Worm (Caenorhabditis elegans) whole organism, young adult: ENCODE results near the gene ptr-6.

Source experiments
- B0261.1 ChIP-seq: sonication (generic microtip); optimal IDR thresholded peaks from 2 replicates; lab custom pipeline; 2016; ENCODE audit warnings: mild to moderate bottlenecking, missing genetic modification characterization, moderate library complexity, missing compliant biosample characterization
- F10E7.11 ChIP-seq: sonication (generic microtip); optimal IDR thresholded peaks from 2 replicates; lab custom pipeline; 2017; ENCODE audit warnings: mild to moderate bottlenecking, missing genetic modification characterization, moderate library complexity, missing compliant biosample characterization
- F23B12.7 ChIP-seq: sonication (generic microtip); optimal IDR thresholded peaks from 2 replicates; lab custom pipeline; 2017; ENCODE audit warnings: missing genetic modification characterization, mild to moderate bottlenecking, missing compliant biosample characterization, antibody characterized with exemption, moderate library complexity; ENCODE audit not compliant: insufficient read depth
- F57A8.1 ChIP-seq: fragments of 200-800 bp; sonication (Bioruptor generic); optimal IDR thresholded peaks from 2 replicates; lab custom pipeline; 2018; ENCODE audit warnings: mild to moderate bottlenecking, missing genetic modification characterization, moderate library complexity, missing compliant biosample characterization
- F57C9.4 ChIP-seq: sonication (generic microtip); optimal IDR thresholded peaks from 2 replicates; lab custom pipeline; 2017; ENCODE audit warnings: mild to moderate bottlenecking, missing genetic modification characterization, missing compliant biosample characterization
- Y53F4B.3 ChIP-seq: fragments of 200-800 bp; sonication (Bioruptor generic); IDR thresholded peaks from 2 replicates; pipeline ENCODE4 v1.3.6; 2022; ENCODE audit warnings: missing genetic modification reagents, missing genetic modification characterization, missing compliant biosample characterization
- Y53G8AR.9 ChIP-seq: fragments of 200-800 bp; sonication (Bioruptor generic); conservative IDR thresholded peaks from 2 replicates; pipeline ENCODE4 v1.3.6; 2022; ENCODE audit warnings: missing genetic modification reagents, missing genetic modification characterization, missing compliant biosample characterization
- akir-1 ChIP-seq: fragments of 200-800 bp; sonication (Bioruptor generic); optimal IDR thresholded peaks from 2 replicates; lab custom pipeline; 2018; ENCODE audit warnings: mild to moderate bottlenecking, missing genetic modification characterization, moderate library complexity, missing compliant biosample characterization
- attf-3 ChIP-seq: fragments of 200-800 bp; sonication (Bioruptor generic); conservative IDR thresholded peaks from 2 replicates; pipeline ENCODE4 v1.3.6; 2022; ENCODE audit warnings: missing genetic modification reagents, missing genetic modification characterization, missing compliant biosample characterization
- attf-5 ChIP-seq: fragments of 200-800 bp; sonication (Bioruptor generic); optimal IDR thresholded peaks from 2 replicates; lab custom pipeline; 2018; ENCODE audit warnings: mild to moderate bottlenecking, missing genetic modification characterization, missing compliant biosample characterization
- ceh-27 ChIP-seq: fragments of 200-800 bp; sonication (Bioruptor generic); optimal IDR thresholded peaks from 2 replicates; lab custom pipeline; 2018; ENCODE audit warnings: mild to moderate bottlenecking, missing genetic modification characterization, moderate library complexity, missing compliant biosample characterization
- ceh-40 ChIP-seq: fragments of 200-800 bp; sonication (Bioruptor generic); IDR thresholded peaks from 2 replicates; pipeline ENCODE4 v1.3.6; 2022; ENCODE audit warnings: missing genetic modification characterization, missing compliant biosample characterization
- ceh-79 ChIP-seq: sonication (generic microtip); optimal IDR thresholded peaks from 2 replicates; lab custom pipeline; 2017; ENCODE audit warnings: mild to moderate bottlenecking, missing genetic modification characterization, missing compliant biosample characterization
- dpff-1 ChIP-seq: sonication (generic microtip); optimal IDR thresholded peaks from 2 replicates; lab custom pipeline; 2017; ENCODE audit warnings: mild to moderate bottlenecking, missing genetic modification characterization, missing compliant biosample characterization
- dpl-1 ChIP-seq: fragments of 150-350 bp; optimal IDR thresholded peaks from 2 replicates; lab custom pipeline; 2014; ENCODE audit warnings: missing biosample characterization, missing genetic modification reagents, missing genetic modification characterization
- gei-17 ChIP-seq: fragments of 200-800 bp; sonication (Bioruptor generic); optimal IDR thresholded peaks from 2 replicates; lab custom pipeline; 2018; ENCODE audit warnings: mild to moderate bottlenecking, missing genetic modification characterization, missing compliant biosample characterization
- hlh-12 ChIP-seq: sonication (generic microtip); optimal IDR thresholded peaks from 2 replicates; lab custom pipeline; 2016; ENCODE audit warnings: missing genetic modification characterization, missing compliant biosample characterization
- hlh-26 ChIP-seq: fragments of 200-800 bp; sonication (Bioruptor generic); conservative IDR thresholded peaks from 2 replicates; pipeline ENCODE4 v1.3.6; 2022; ENCODE audit warnings: missing genetic modification reagents, missing genetic modification characterization, missing compliant biosample characterization
- hsf-1 ChIP-seq: fragments of 200-800 bp; sonication (Bioruptor generic); IDR thresholded peaks from 2 replicates; pipeline ENCODE4 v1.3.6; 2022; ENCODE audit warnings: missing genetic modification reagents, missing genetic modification characterization, missing compliant biosample characterization
- let-526 ChIP-seq: fragments of 200-800 bp; sonication (Bioruptor generic); IDR thresholded peaks from 2 replicates; pipeline ENCODE4 v1.3.6; 2022; ENCODE audit warnings: missing genetic modification reagents, missing genetic modification characterization, missing compliant biosample characterization
- let-607 ChIP-seq, 2 experiments: fragments of 200-800 bp in 1 of 2; sonication (Bioruptor generic) in 1 of 2; sonication (generic microtip) in 1 of 2; optimal IDR thresholded peaks; 2 replicates each; lab custom pipeline; 2016 to 2018; ENCODE audit warnings: mild to moderate bottlenecking in 2 of 2, missing compliant biosample characterization in 2 of 2, missing genetic modification characterization in 2 of 2, moderate library complexity in 2 of 2, missing genotype in 1 of 2
- lin-26 ChIP-seq: fragments of 200-800 bp; sonication (Bioruptor generic); IDR thresholded peaks from 2 replicates; pipeline ENCODE4 v1.3.6; 2022; ENCODE audit warnings: missing genetic modification reagents, missing genetic modification characterization, missing compliant biosample characterization
- lin-35 ChIP-seq, 3 experiments: fragments of 150-350 bp in 2 of 3; sonication (generic microtip) in 1 of 3; optimal IDR thresholded peaks; 2 replicates each; lab custom pipeline; 2014 to 2018; ENCODE audit warnings: missing biosample characterization in 3 of 3, missing genetic modification characterization in 3 of 3, missing genetic modification reagents in 3 of 3
- lin-40 ChIP-seq: sonication (generic microtip); optimal IDR thresholded peaks from 2 replicates; lab custom pipeline; 2016; ENCODE audit warnings: missing genetic modification characterization, mild to moderate bottlenecking, missing compliant biosample characterization, missing genotype, missing genetic modification reagents
- lir-1 ChIP-seq: fragments of 200-800 bp; sonication (Bioruptor generic); conservative IDR thresholded peaks from 2 replicates; pipeline ENCODE4 v1.3.6; 2022; ENCODE audit warnings: missing genetic modification reagents, missing genetic modification characterization, missing compliant biosample characterization
- lsl-1 ChIP-seq: fragments of 200-800 bp; sonication (Bioruptor generic); optimal IDR thresholded peaks from 2 replicates; lab custom pipeline; 2018; ENCODE audit warnings: mild to moderate bottlenecking, missing genetic modification characterization, moderate library complexity, missing compliant biosample characterization
- madf-3 ChIP-seq: fragments of 200-800 bp; sonication (Bioruptor generic); IDR thresholded peaks from 2 replicates; pipeline ENCODE4 v1.3.6; 2022; ENCODE audit warnings: missing genetic modification reagents, missing genetic modification characterization, missing compliant biosample characterization
- madf-6 ChIP-seq: fragments of 200-800 bp; sonication (Bioruptor generic); IDR thresholded peaks from 2 replicates; pipeline ENCODE4 v1.3.6; 2022; ENCODE audit warnings: missing genetic modification reagents, missing genetic modification characterization, missing compliant biosample characterization
- mcd-1 ChIP-seq: fragments of 200-800 bp; sonication (Bioruptor generic); IDR thresholded peaks from 2 replicates; pipeline ENCODE4 v1.3.6; 2022; ENCODE audit warnings: missing genetic modification reagents, missing genetic modification characterization, missing compliant biosample characterization
- mel-28 ChIP-seq: sonication (generic microtip); optimal IDR thresholded peaks from 2 replicates; lab custom pipeline; 2016; ENCODE audit warnings: borderline replicate concordance, mild to moderate bottlenecking, missing genetic modification characterization, missing compliant biosample characterization
- mxl-1 ChIP-seq: sonication (generic microtip); optimal IDR thresholded peaks from 2 replicates; lab custom pipeline; 2016; ENCODE audit warnings: missing genetic modification characterization, missing compliant biosample characterization
- nfyb-1 ChIP-seq: fragments of 200-800 bp; sonication (Bioruptor generic); IDR thresholded peaks from 2 replicates; pipeline ENCODE4 v1.3.6; 2022; ENCODE audit warnings: missing genetic modification reagents, missing genetic modification characterization, missing compliant biosample characterization
- nhr-120 ChIP-seq: fragments of 200-800 bp; sonication (Bioruptor generic); IDR thresholded peaks from 2 replicates; pipeline ENCODE4 v1.3.6; 2022; ENCODE audit warnings: missing genetic modification characterization, missing compliant biosample characterization
- nhr-80 ChIP-seq: sonication (generic microtip); optimal IDR thresholded peaks from 2 replicates; lab custom pipeline; 2016; ENCODE audit warnings: missing genetic modification characterization, missing compliant biosample characterization
- nhr-90 ChIP-seq: sonication (generic microtip); optimal IDR thresholded peaks from 2 replicates; lab custom pipeline; 2016; ENCODE audit warnings: missing genotype, mild to moderate bottlenecking, missing genetic modification characterization, missing compliant biosample characterization
- pha-4 ChIP-seq: fragments of 150-350 bp; sonication (generic microtip); optimal IDR thresholded peaks from 2 replicates; lab custom pipeline; 2014; ENCODE audit warnings: missing biosample characterization, missing genetic modification reagents, missing genetic modification characterization
- rcor-1 ChIP-seq: fragments of 200-800 bp; sonication (Bioruptor generic); IDR thresholded peaks from 2 replicates; pipeline ENCODE4 v1.3.6; 2022; ENCODE audit warnings: missing genetic modification reagents, missing genetic modification characterization, missing compliant biosample characterization
- rec-8 ChIP-seq, 2 experiments: sonication (generic microtip); optimal IDR thresholded peaks; 2 replicates each; lab custom pipeline; 2016; ENCODE audit warnings: mild to moderate bottlenecking in 2 of 2, missing genetic modification characterization in 2 of 2, missing genetic modification reagents in 2 of 2, missing genotype in 2 of 2, missing biosample characterization in 1 of 2, missing compliant biosample characterization in 1 of 2, moderate library complexity in 1 of 2
- sea-2 ChIP-seq: fragments of 200-800 bp; sonication (Bioruptor generic); IDR thresholded peaks from 2 replicates; pipeline ENCODE4 v1.3.6; 2022; ENCODE audit warnings: missing genetic modification characterization, missing compliant biosample characterization
- snpc-1.1 ChIP-seq: sonication (generic microtip); optimal IDR thresholded peaks from 2 replicates; lab custom pipeline; 2017; ENCODE audit warnings: missing genetic modification characterization, mild to moderate bottlenecking, missing compliant biosample characterization, antibody characterized with exemption, moderate library complexity, missing genotype, missing genetic modification reagents; ENCODE audit not compliant: insufficient read depth
- tbp1 ChIP-seq: fragments of 200-800 bp; sonication (Bioruptor generic); optimal IDR thresholded peaks from 2 replicates; lab custom pipeline; 2018; ENCODE audit warnings: mild to moderate bottlenecking, missing genetic modification characterization, missing compliant biosample characterization
- tbx-9 ChIP-seq: sonication (generic microtip); optimal IDR thresholded peaks from 2 replicates; lab custom pipeline; 2016; ENCODE audit warnings: borderline replicate concordance, missing genetic modification characterization, inconsistent platforms, missing compliant biosample characterization
- tlf-1 ChIP-seq: fragments of 200-800 bp; sonication (Bioruptor generic); optimal IDR thresholded peaks from 2 replicates; lab custom pipeline; 2018; ENCODE audit warnings: mild to moderate bottlenecking, missing genetic modification characterization, missing compliant biosample characterization
- unc-130 ChIP-seq: sonication (generic microtip); optimal IDR thresholded peaks from 2 replicates; lab custom pipeline; 2016; ENCODE audit warnings: missing genetic modification reagents, missing genetic modification characterization, missing compliant biosample characterization
- unc-62 ChIP-seq: fragments of 150-350 bp; optimal IDR thresholded peaks from 2 replicates; lab custom pipeline; 2014; ENCODE audit warnings: missing biosample characterization, missing genetic modification reagents, missing genetic modification characterization
- ztf-26 ChIP-seq: sonication (generic microtip); optimal IDR thresholded peaks from 2 replicates; lab custom pipeline; 2017; ENCODE audit warnings: missing genetic modification characterization, missing compliant biosample characterization
- ztf-28 ChIP-seq: fragments of 200-800 bp; sonication (Bioruptor generic); IDR thresholded peaks from 2 replicates; pipeline ENCODE4 v1.3.6; 2022; ENCODE audit warnings: missing genetic modification reagents, missing genetic modification characterization, missing compliant biosample characterization
- ztf-3 ChIP-seq: fragments of 200-800 bp; sonication (Bioruptor generic); optimal IDR thresholded peaks from 2 replicates; lab custom pipeline; 2018; ENCODE audit warnings: mild to moderate bottlenecking, missing genetic modification characterization, missing compliant biosample characterization

The ptr-6 gene

ce11 chrII:5293287-5293850 lies 46.7 kb upstream of the ptr-6 start, which contains the start of gene ZK622.1 (continued):
- TF ChIP-seq lin-40 (tag; lab: Kevin White, UChicago), result peak; percentile 43
- TF ChIP-seq tbx-9 (tag; lab: Kevin White, UChicago), result no peak
- no peak for TF ChIP-seq lsl-1 (GFP tag; lab: Kevin White, UChicago)
- no peak for TF ChIP-seq nhr-120 (GFP tag; lab: Robert Waterston, UW)
- TF ChIP-seq let-607 (tag; optimal IDR thresholded peaks at IDR 0.05; lab: Kevin White, UChicago), result no peak
- 0 out of 2 replicates have a peak, but pooled peaks have one; percentile 54 for TF ChIP-seq ztf-28 (GFP tag; lab: Robert Waterston, UW)
- TF ChIP-seq akir-1 (GFP tag; lab: Kevin White, UChicago), result no peak
- TF ChIP-seq sea-2 (GFP tag; lab: Robert Waterston, UW), result no peak
- no peak for TF ChIP-seq ztf-3 (GFP tag; lab: Kevin White, UChicago)
- TF ChIP-seq attf-5 (GFP tag; lab: Kevin White, UChicago), result peak; percentile 9
- TF ChIP-seq F10E7.11 (tag; lab: Kevin White, UChicago), result no peak
- TF ChIP-seq pha-4, result no peak
- peak; percentile 98 for TF ChIP-seq tbp1
- TF ChIP-seq snpc-1.1, result no peak
- no peak for TF ChIP-seq nhr-80 (tag; lab: Kevin White, UChicago)
- no peak for TF ChIP-seq rcor-1 (GFP tag; lab: Robert Waterston, UW)
- peak; percentile 40 to 58 for TF ChIP-seq rec-8 (tag; optimal IDR thresholded peaks at IDR 0.05; lab: Kevin White, UChicago)
- peak; percentile 16 for TF ChIP-seq F57A8.1 (GFP tag; lab: Kevin White, UChicago)
- TF ChIP-seq lir-1 (GFP tag; lab: Robert Waterston, UW), result no peak
- no peak; the same call in 1 of the 2 replicates for TF ChIP-seq madf-6
- peak; percentile 42; the same call in 1 of the 2 replicates for TF ChIP-seq mcd-1 (GFP tag; lab: Robert Waterston, UW)
- TF ChIP-seq lin-26 (GFP tag; lab: Robert Waterston, UW), result peak; percentile 81; the same call in 1 of the 2 replicates
- TF ChIP-seq lin-35 (GFP tag; optimal IDR thresholded peaks at IDR 0.05; lab: Kevin White, UChicago), result no peak
- TF ChIP-seq attf-3, result no peak
- peak; percentile 43; the same call in 1 of the 2 replicates for TF ChIP-seq Y53F4B.3 (GFP tag; lab: Robert Waterston, UW)
- TF ChIP-seq hlh-26 (GFP tag; lab: Robert Waterston, UW), result no peak
- TF ChIP-seq unc-62 (GFP tag; lab: Kevin White, UChicago), result no peak
- TF ChIP-seq mel-28 (tag; lab: Kevin White, UChicago), result no peak
- peak; percentile 55 for TF ChIP-seq ceh-27
- TF ChIP-seq mxl-1 (tag; lab: Kevin White, UChicago), result peak; percentile 26
- no peak for TF ChIP-seq Y53G8AR.9 (GFP tag; lab: Robert Waterston, UW)
- no peak for TF ChIP-seq dpff-1
- peak; percentile 87 for TF ChIP-seq B0261.1 (tag; lab: Kevin White, UChicago)
- TF ChIP-seq ztf-26 (tag; lab: Kevin White, UChicago), result no peak
- 0 out of 2 replicates have a peak, but pooled peaks have one; percentile 53 for TF ChIP-seq nfyb-1
- no peak for TF ChIP-seq madf-3 (GFP tag; lab: Robert Waterston, UW)
- peak; percentile 71 for TF ChIP-seq let-526 (GFP tag; lab: Robert Waterston, UW)
- TF ChIP-seq tlf-1 (GFP tag; lab: Kevin White, UChicago), result no peak
- no peak for TF ChIP-seq F57C9.4 (tag; lab: Kevin White, UChicago)
- no peak for TF ChIP-seq ceh-40
- TF ChIP-seq hsf-1 (GFP tag; lab: Robert Waterston, UW), result no peak
- peak; percentile 61 for TF ChIP-seq nhr-90 (tag; lab: Kevin White, UChicago)
- no peak for TF ChIP-seq unc-130
- no peak for TF ChIP-seq dpl-1 (GFP tag; lab: Kevin White, UChicago)
- no peak for TF ChIP-seq gei-17 (GFP tag; lab: Kevin White, UChicago)
- TF ChIP-seq ceh-79 (tag; lab: Kevin White, UChicago), result no peak
- peak; percentile 25 for TF ChIP-seq hlh-12 (tag; lab: Kevin White, UChicago)
- peak; percentile 48 for TF ChIP-seq F23B12.7
